Fruit fly (Drosophila melanogaster) whole organism, adult: ENCODE measurements around the gene Larp7.

Experiments
- CG11617 ChIP-seq: fragments of 200-800 bp; sonication (Bioruptor generic); optimal IDR thresholded peaks from 2 replicates; lab custom pipeline; 2017; ENCODE audit warnings: mild to moderate bottlenecking, missing biosample characterization, missing genetic modification reagents, missing genetic modification characterization
- CG12768 ChIP-seq: fragments of 200-800 bp; sonication (Bioruptor generic); optimal IDR thresholded peaks from 2 replicates; lab custom pipeline; 2017; ENCODE audit warnings: missing biosample characterization, missing genetic modification characterization, mild to moderate bottlenecking, moderate library complexity, missing genetic modification reagents
- CG14711 ChIP-seq: fragments of 200-800 bp; sonication (Bioruptor generic); optimal IDR thresholded peaks from 2 replicates; lab custom pipeline; 2018; ENCODE audit warnings: missing biosample characterization, mild to moderate bottlenecking, missing genetic modification characterization, moderate library complexity
- CG1620 ChIP-seq: fragments of 200-800 bp; sonication (Bioruptor generic); optimal IDR thresholded peaks from 2 replicates; lab custom pipeline; 2016; ENCODE audit warnings: missing biosample characterization, missing genetic modification characterization
- CG33017 ChIP-seq: fragments of 200-800 bp; sonication (Bioruptor generic); optimal IDR thresholded peaks from 2 replicates; lab custom pipeline; 2018; ENCODE audit warnings: missing biosample characterization, mild to moderate bottlenecking, missing genetic modification characterization, moderate library complexity
- CG5204 ChIP-seq: fragments of 200-800 bp; sonication (Bioruptor generic); optimal IDR thresholded peaks from 2 replicates; lab custom pipeline; 2016; ENCODE audit warnings: missing biosample characterization, missing genetic modification characterization
- CG7045 ChIP-seq: fragments of 200-800 bp; sonication (Bioruptor generic); optimal IDR thresholded peaks from 2 replicates; lab custom pipeline; 2017; ENCODE audit warnings: missing biosample characterization, mild to moderate bottlenecking, missing genetic modification characterization
- CG7101 ChIP-seq: fragments of 200-800 bp; sonication (Bioruptor generic); optimal IDR thresholded peaks from 2 replicates; lab custom pipeline; 2018; ENCODE audit warnings: missing biosample characterization, mild to moderate bottlenecking, missing genetic modification characterization, moderate library complexity
- Clk ChIP-seq: fragments of 200-800 bp; sonication (Bioruptor generic); optimal IDR thresholded peaks from 2 replicates; lab custom pipeline; 2017; ENCODE audit warnings: missing biosample characterization, missing genetic modification characterization
- Crg-1 ChIP-seq: fragments of 200-800 bp; sonication (Bioruptor generic); optimal IDR thresholded peaks from 2 replicates; lab custom pipeline; 2016; ENCODE audit warnings: missing biosample characterization, missing genetic modification characterization
- Hr96 ChIP-seq: fragments of 200-800 bp; sonication (Bioruptor generic); optimal IDR thresholded peaks from 2 replicates; lab custom pipeline; 2016; ENCODE audit warnings: missing biosample characterization, missing genetic modification characterization
- Mnt ChIP-seq: fragments of 200-800 bp; sonication (Bioruptor generic); optimal IDR thresholded peaks from 2 replicates; lab custom pipeline; 2016; ENCODE audit warnings: missing biosample characterization, mild to moderate bottlenecking, missing genetic modification characterization
- bab1 ChIP-seq: fragments of 200-800 bp; sonication (Bioruptor generic); optimal IDR thresholded peaks from 3 replicates; lab custom pipeline; 2019; ENCODE audit warnings: missing biosample characterization, mild to moderate bottlenecking, missing genetic modification characterization, moderate library complexity
- cic ChIP-seq: fragments of 200-800 bp; sonication (Bioruptor generic); optimal IDR thresholded peaks from 2 replicates; lab custom pipeline; 2017; ENCODE audit warnings: missing biosample characterization, mild to moderate bottlenecking, missing genetic modification characterization, moderate library complexity
- cnc ChIP-seq, 2 experiments: fragments of >200 bp; optimal IDR thresholded peaks; 2 replicates each; lab custom pipeline; 2017
- kay ChIP-seq: fragments of 200-800 bp; sonication (Bioruptor generic); peaks from one replicate; lab custom pipeline; 2016; ENCODE audit warnings: missing biosample characterization, missing genetic modification characterization, borderline replicate concordance
- ovo ChIP-seq: fragments of 200-800 bp; sonication (Bioruptor generic); optimal IDR thresholded peaks from 2 replicates; lab custom pipeline; 2016; ENCODE audit warnings: missing biosample characterization, missing genetic modification characterization
- pad ChIP-seq: fragments of 200-800 bp; sonication (Bioruptor generic); optimal IDR thresholded peaks from 3 replicates; lab custom pipeline; 2017; ENCODE audit warnings: missing biosample characterization, missing genetic modification characterization, mild to moderate bottlenecking, moderate library complexity, missing genetic modification reagents
- tj ChIP-seq: fragments of 200-800 bp; sonication (Bioruptor generic); optimal IDR thresholded peaks from 3 replicates; lab custom pipeline; 2017; ENCODE audit warnings: missing biosample characterization, mild to moderate bottlenecking, missing genetic modification characterization, moderate library complexity
- toe ChIP-seq: fragments of 200-800 bp; sonication (Bioruptor generic); optimal IDR thresholded peaks from 2 replicates; lab custom pipeline; 2016; ENCODE audit warnings: missing biosample characterization, missing genetic modification characterization

Larp7 gene

DNA sequence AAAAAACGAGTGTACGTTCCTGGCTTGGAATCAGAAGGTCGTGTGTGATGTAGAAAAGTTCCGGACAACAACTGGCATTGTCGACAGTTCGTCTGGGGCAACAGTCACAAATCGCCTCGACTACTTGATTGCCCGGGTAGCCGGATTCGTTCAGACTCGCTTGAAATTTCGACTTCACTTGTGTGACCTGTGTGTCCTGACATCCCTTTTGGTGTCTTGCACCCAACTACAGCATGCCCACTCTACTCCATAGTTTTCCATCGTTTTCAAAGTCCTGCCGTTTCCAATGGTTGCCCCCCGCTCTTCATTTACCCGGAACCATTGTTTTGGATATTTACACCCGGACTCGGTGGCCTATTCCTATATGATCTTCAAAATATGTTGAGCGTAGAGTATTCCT is 24.0 kb downstream of the Larp7 start, which contains the start of gene Erk7:
TSS of gene Erk7 (minus strand) at position 101 of the 400 bp plus-strand sequence.
- TF ChIP-seq Clk (no peak), cic (GFP tag; lab: Kevin White, UChicago) (no peak), CG14711 (tag; lab: Kevin White, UChicago) (no peak), CG33017 (tag; lab: Kevin White, UChicago) (no peak), CG7101 (no peak), toe (GFP tag; lab: Kevin White, UChicago) (no peak), Hr96 (GFP tag; lab: Kevin White, UChicago) (no peak), tj (GFP tag; lab: Kevin White, UChicago) (no peak), CG1620 (GFP tag; lab: Kevin White, UChicago) (no peak), kay (no peak), CG5204 (no peak), ovo (GFP tag; lab: Kevin White, UChicago) (no peak), CG7045 (GFP tag; lab: Kevin White, UChicago) (no peak), bab1 (GFP tag; lab: Kevin White, UChicago) (no peak), CG11617 (GFP tag; lab: Kevin White, UChicago) (no peak), cnc (optimal IDR thresholded peaks at IDR 0.05; lab: Kevin White, UChicago) (no peak), Crg-1 (GFP tag; lab: Kevin White, UChicago) (no peak), Mnt (GFP tag; lab: Kevin White, UChicago) (no peak), CG12768 (GFP tag; lab: Kevin White, UChicago) (no peak), pad (GFP tag; lab: Kevin White, UChicago) (no peak)

DNA sequence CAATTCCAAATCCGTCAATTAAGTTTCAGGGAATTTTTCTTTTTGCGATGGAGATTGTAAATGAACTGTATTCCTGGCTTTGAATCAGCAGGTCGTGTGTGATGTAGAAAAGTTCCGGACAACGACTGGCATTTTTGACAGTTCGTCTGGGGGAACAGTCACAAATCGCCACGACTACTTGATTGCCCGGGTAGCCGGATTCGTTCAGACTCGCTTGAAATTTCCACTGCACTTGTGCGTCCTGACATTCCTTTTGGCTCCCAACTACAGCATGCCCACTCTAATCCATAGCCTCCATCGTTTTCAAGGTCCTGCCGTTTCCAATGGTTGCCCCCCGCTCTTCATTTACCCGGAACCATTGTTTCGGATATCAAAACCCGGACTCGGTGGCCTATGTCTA is 26.2 kb downstream of the Larp7 start, which contains the start of gene CG17440:
TSS of gene CG17440 (minus strand) at position 101 of the 400 bp plus-strand sequence.
- TF ChIP-seq CG12768 (GFP tag; lab: Kevin White, UChicago) (no peak), CG11617 (GFP tag; lab: Kevin White, UChicago) (no peak), bab1 (GFP tag; lab: Kevin White, UChicago) (no peak), Clk (no peak), CG1620 (GFP tag; lab: Kevin White, UChicago) (no peak), tj (GFP tag; lab: Kevin White, UChicago) (no peak), CG33017 (tag; lab: Kevin White, UChicago) (no peak), ovo (GFP tag; lab: Kevin White, UChicago) (no peak), cnc (optimal IDR thresholded peaks at IDR 0.05; lab: Kevin White, UChicago) (no peak), Hr96 (GFP tag; lab: Kevin White, UChicago) (no peak), toe (GFP tag; lab: Kevin White, UChicago) (no peak), kay (no peak), Mnt (GFP tag; lab: Kevin White, UChicago) (no peak), cic (GFP tag; lab: Kevin White, UChicago) (no peak), CG7045 (GFP tag; lab: Kevin White, UChicago) (no peak), CG14711 (tag; lab: Kevin White, UChicago) (no peak), CG5204 (no peak)

DNA sequence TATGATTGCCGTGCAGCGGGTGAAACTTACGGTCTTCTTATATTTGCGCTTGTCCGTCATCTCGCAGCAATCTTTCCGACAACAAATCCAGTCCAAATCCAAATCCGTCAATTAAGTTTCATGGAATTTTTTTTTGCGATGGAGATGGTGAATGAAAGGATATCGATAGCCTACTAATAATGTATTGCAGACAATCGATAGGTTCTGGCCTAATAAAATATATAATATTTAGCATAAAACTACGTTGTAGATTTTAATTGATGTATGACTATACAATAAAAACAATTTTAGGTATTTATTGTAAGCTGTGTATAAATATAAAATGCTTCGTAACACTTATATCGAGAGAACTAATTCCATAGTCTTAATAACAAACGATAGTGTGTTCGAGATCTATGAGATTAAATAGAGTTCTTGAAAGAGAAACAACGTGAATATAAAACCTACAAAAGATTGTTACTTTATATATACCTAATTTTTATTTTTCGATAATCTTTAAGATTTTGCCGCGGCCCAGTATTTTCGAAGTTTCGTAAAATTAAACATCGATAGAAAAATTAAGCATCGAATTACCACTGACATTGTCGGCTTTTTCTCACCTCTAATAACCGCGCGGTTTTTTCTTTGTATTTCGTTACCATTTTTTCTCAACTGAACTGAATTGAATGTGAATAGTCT is 29.4 kb downstream of the Larp7 start, which contains the start of the genes Cfp1 and Aladin:
TSS of gene Cfp1 (minus strand) at position 131 of the 678 bp plus-strand sequence.
TSS of gene Aladin (plus strand) at position 584 of the 678 bp plus-strand sequence.
- no peak for TF ChIP-seq CG7101
- no peak for TF ChIP-seq cnc (optimal IDR thresholded peaks at IDR 0.05; lab: Kevin White, UChicago)
- no peak for TF ChIP-seq kay
- no peak for TF ChIP-seq cic (GFP tag; lab: Kevin White, UChicago)
- TF ChIP-seq pad (GFP tag; lab: Kevin White, UChicago): no peak
- no peak for TF ChIP-seq Hr96 (GFP tag; lab: Kevin White, UChicago)
- TF ChIP-seq CG1620 (GFP tag; lab: Kevin White, UChicago): no peak
- TF ChIP-seq CG11617 (GFP tag; lab: Kevin White, UChicago): no peak
- TF ChIP-seq tj (GFP tag; lab: Kevin White, UChicago): no peak

DNA sequence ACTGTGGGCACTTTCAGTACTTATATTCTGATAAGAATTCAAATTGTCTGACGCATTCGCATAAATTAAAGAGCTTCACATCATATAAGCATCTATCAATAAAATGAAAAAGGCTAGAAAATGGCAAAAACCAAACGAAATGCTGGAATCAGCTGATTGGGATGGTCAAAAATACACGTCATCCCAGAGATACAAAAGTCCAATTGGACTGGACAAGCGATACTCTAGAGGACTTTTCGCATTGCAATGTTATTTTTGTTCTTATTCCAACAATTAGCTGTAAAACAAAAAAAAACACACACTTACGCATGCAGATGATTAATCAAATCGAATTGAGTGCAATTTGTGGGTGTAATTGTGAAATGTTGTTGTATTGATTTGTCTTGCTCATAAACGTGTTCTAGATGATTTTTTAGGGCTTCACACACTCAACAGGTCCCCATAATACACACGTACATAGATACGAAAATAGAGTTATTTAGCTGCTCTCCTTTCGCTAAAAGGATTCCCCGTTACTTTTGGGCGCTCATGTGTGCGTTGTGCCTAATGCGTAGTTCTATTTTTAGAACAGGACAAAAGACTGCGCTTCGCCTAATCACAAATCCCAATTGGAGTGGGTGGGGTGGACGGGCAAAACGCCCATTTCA is 38.5 kb downstream of the Larp7 start:
- TF ChIP-seq CG7101 (no peak), CG33017 (tag; lab: Kevin White, UChicago) (no peak), pad (GFP tag; lab: Kevin White, UChicago) (peak; percentile 40), ovo (GFP tag; lab: Kevin White, UChicago) (no peak)

DNA sequence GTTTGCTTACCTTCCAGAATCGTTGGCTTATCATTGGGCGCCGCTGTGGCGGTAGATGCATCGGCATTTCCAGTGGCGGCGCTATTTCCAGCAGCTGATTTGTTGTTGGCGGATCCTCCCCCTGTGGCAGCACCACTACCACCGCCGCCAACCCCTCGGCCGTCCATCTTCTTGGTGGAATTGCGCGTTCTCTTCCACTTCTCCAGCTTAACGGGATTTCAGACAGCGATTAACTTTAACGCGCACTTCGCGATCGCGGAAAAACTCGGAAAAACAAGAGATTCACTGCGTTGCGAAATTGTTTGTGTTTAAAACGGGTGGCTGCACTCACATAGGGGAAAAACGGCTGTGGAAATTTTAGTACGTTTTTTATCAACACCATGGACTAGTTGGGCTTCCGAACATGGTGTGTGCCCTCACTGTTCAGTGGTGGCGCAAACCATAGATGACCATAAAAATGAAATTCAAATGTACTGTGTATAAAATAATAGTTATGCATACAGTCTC is 39.2 kb downstream of the Larp7 start, which contains the start of gene c11.1:
TSS of gene c11.1 (minus strand) at position 335 of the 507 bp plus-strand sequence.
- no peak for TF ChIP-seq CG11617 (GFP tag; lab: Kevin White, UChicago)
- TF ChIP-seq bab1 (GFP tag; lab: Kevin White, UChicago): peak; percentile 49
- TF ChIP-seq CG5204: no peak
- TF ChIP-seq toe (GFP tag; lab: Kevin White, UChicago): no peak
- no peak for TF ChIP-seq CG7045 (GFP tag; lab: Kevin White, UChicago)
- no peak for TF ChIP-seq cic (GFP tag; lab: Kevin White, UChicago)
- TF ChIP-seq tj (GFP tag; lab: Kevin White, UChicago): peak; percentile 9
- no peak for TF ChIP-seq Clk
- TF ChIP-seq CG12768 (GFP tag; lab: Kevin White, UChicago): no peak
- TF ChIP-seq Mnt (GFP tag; lab: Kevin White, UChicago): peak; percentile 56
- no peak for TF ChIP-seq ovo (GFP tag; lab: Kevin White, UChicago)
